Worm (Caenorhabditis elegans) whole organism, L1 larva: ENCODE results near the gene dpr-1.

Experiments
- C16A3.4 ChIP-seq: fragments of 150-350 bp; optimal IDR thresholded peaks from 2 replicates; lab custom pipeline; 2014; ENCODE audit warnings: missing biosample characterization, missing genetic modification characterization
- C34B4.2 ChIP-seq: sonication (generic microtip); optimal IDR thresholded peaks from 2 replicates; lab custom pipeline; 2017; ENCODE audit warnings: mild to moderate bottlenecking, missing genetic modification characterization, missing compliant biosample characterization
- Y116A8C.19 ChIP-seq: sonication (generic microtip); optimal IDR thresholded peaks from 2 replicates; lab custom pipeline; 2016; ENCODE audit warnings: missing compliant biosample characterization, missing genetic modification characterization, borderline replicate concordance
- alr-1 ChIP-seq: fragments of 200-800 bp; sonication (Bioruptor generic); optimal IDR thresholded peaks from 2 replicates; lab custom pipeline; 2018; ENCODE audit warnings: borderline replicate concordance, mild to moderate bottlenecking, missing genetic modification characterization, missing compliant biosample characterization
- blmp-1 ChIP-seq: fragments of 150-350 bp; optimal IDR thresholded peaks from 2 replicates; lab custom pipeline; 2014; ENCODE audit warnings: missing biosample characterization, missing genetic modification characterization
- ceh-63 ChIP-seq: fragments of 200-800 bp; sonication (Bioruptor generic); optimal IDR thresholded peaks from 2 replicates; lab custom pipeline; 2018; ENCODE audit warnings: mild to moderate bottlenecking, missing genetic modification characterization, missing compliant biosample characterization
- ceh-82 ChIP-seq, 3 experiments: fragments of 150-350 bp in 1 of 3; sonication (generic microtip) in 2 of 3; optimal IDR thresholded peaks; 2 replicates each; lab custom pipeline; 2014 to 2017; ENCODE audit warnings: missing biosample characterization in 3 of 3, missing genetic modification characterization in 3 of 3
- ceh-90 ChIP-seq: sonication (generic microtip); optimal IDR thresholded peaks from 2 replicates; lab custom pipeline; 2016; ENCODE audit warnings: missing genetic modification characterization, missing compliant biosample characterization
- dpl-1 ChIP-seq, 3 experiments: fragments of 150-350 bp in 2 of 3; sonication (generic microtip) in 1 of 3; optimal IDR thresholded peaks; 2 replicates each; lab custom pipeline; 2014 to 2017; ENCODE audit warnings: missing biosample characterization in 3 of 3, missing genetic modification characterization in 3 of 3, missing genetic modification reagents in 3 of 3
- efl-1 ChIP-seq, 4 experiments: fragments of 150-350 bp; optimal IDR thresholded peaks in 3 of 4; peaks in 1 of 4; 1 replicate in 1 of 4; 2 replicates in 3 of 4; lab custom pipeline; 2014; ENCODE audit warnings: missing biosample characterization in 2 of 4, missing genetic modification characterization in 2 of 4, missing genetic modification reagents in 2 of 4
- egl-13 ChIP-seq: sonication (generic microtip); optimal IDR thresholded peaks from 2 replicates; lab custom pipeline; 2016; ENCODE audit warnings: missing genotype, missing genetic modification reagents, missing genetic modification characterization, missing compliant biosample characterization
- elt-2 ChIP-seq: sonication (generic microtip); optimal IDR thresholded peaks from 2 replicates; lab custom pipeline; 2016; ENCODE audit warnings: missing genetic modification characterization, mild to moderate bottlenecking, inconsistent platforms, missing compliant biosample characterization, missing genetic modification reagents
- ets-5 ChIP-seq: fragments of 200-800 bp; sonication (Bioruptor generic); IDR thresholded peaks from 2 replicates; pipeline ENCODE4 v1.3.6; 2022; ENCODE audit warnings: missing genetic modification characterization, missing compliant biosample characterization
- fkh-8 ChIP-seq: sonication (generic microtip); optimal IDR thresholded peaks from 2 replicates; lab custom pipeline; 2016; ENCODE audit warnings: mild to moderate bottlenecking, missing genetic modification characterization, missing compliant biosample characterization
- grh-1 ChIP-seq: fragments of 200-800 bp; sonication (Bioruptor generic); IDR thresholded peaks from 2 replicates; pipeline ENCODE4 v1.3.6; 2022; ENCODE audit warnings: missing genetic modification reagents, missing genetic modification characterization, missing compliant biosample characterization
- hlh-4 ChIP-seq: sonication (generic microtip); optimal IDR thresholded peaks from 2 replicates; lab custom pipeline; 2016; ENCODE audit warnings: mild to moderate bottlenecking, missing genetic modification characterization, missing compliant biosample characterization
- jun-1 ChIP-seq: fragments of 150-350 bp; optimal IDR thresholded peaks from 2 replicates; lab custom pipeline; 2014; ENCODE audit warnings: missing biosample characterization, missing genetic modification reagents, missing genetic modification characterization
- lin-14 ChIP-seq: fragments of 200-800 bp; sonication (Bioruptor generic); optimal IDR thresholded peaks from 2 replicates; lab custom pipeline; 2018; ENCODE audit warnings: mild to moderate bottlenecking, missing genetic modification characterization, moderate library complexity, missing compliant biosample characterization
- lin-39 ChIP-seq: fragments of 150-350 bp; optimal IDR thresholded peaks from 2 replicates; lab custom pipeline; 2014; ENCODE audit warnings: missing biosample characterization, missing genetic modification reagents, missing genetic modification characterization
- lir-3 ChIP-seq: sonication (generic microtip); optimal IDR thresholded peaks from 2 replicates; lab custom pipeline; 2016; ENCODE audit warnings: mild to moderate bottlenecking, missing genetic modification characterization, moderate library complexity, missing compliant biosample characterization; ENCODE audit not compliant: poor library complexity
- lsy-2 ChIP-seq, 2 experiments: fragments of 150-350 bp; optimal IDR thresholded peaks; 2 replicates each; lab custom pipeline; 2014; ENCODE audit warnings: missing biosample characterization in 2 of 2, missing genetic modification characterization in 2 of 2
- mab-9 ChIP-seq: fragments of 200-800 bp; sonication (Bioruptor generic); IDR thresholded peaks from 2 replicates; pipeline ENCODE4 v1.3.6; 2022; ENCODE audit warnings: missing genetic modification reagents, missing genetic modification characterization, missing compliant biosample characterization
- mef-2 ChIP-seq: fragments of 150-350 bp; optimal IDR thresholded peaks from 2 replicates; lab custom pipeline; 2014; ENCODE audit warnings: missing biosample characterization, missing genetic modification characterization
- mep-1 ChIP-seq: fragments of 150-350 bp; optimal IDR thresholded peaks from 2 replicates; lab custom pipeline; 2014; ENCODE audit warnings: missing biosample characterization, missing genetic modification characterization
- nhr-12 ChIP-seq: sonication (generic microtip); optimal IDR thresholded peaks from 2 replicates; lab custom pipeline; 2017; ENCODE audit warnings: missing biosample characterization, missing genetic modification characterization
- nhr-19 ChIP-seq: fragments of 200-800 bp; sonication (Bioruptor generic); conservative IDR thresholded peaks from 2 replicates; pipeline ENCODE4 v1.3.6; 2022; ENCODE audit warnings: missing genetic modification characterization, missing compliant biosample characterization
- nhr-20 ChIP-seq: sonication (generic microtip); optimal IDR thresholded peaks from 2 replicates; lab custom pipeline; 2016; ENCODE audit warnings: mild to moderate bottlenecking, missing genetic modification characterization, missing compliant biosample characterization
- nhr-28 ChIP-seq: fragments of 150-350 bp; optimal IDR thresholded peaks from 2 replicates; lab custom pipeline; 2014; ENCODE audit warnings: missing biosample characterization, missing genetic modification characterization
- nhr-47 ChIP-seq: sonication (generic microtip); optimal IDR thresholded peaks from 2 replicates; lab custom pipeline; 2016; ENCODE audit warnings: mild to moderate bottlenecking, missing genetic modification characterization, moderate library complexity, missing compliant biosample characterization
- nhr-77 ChIP-seq: fragments of 150-350 bp; optimal IDR thresholded peaks from 2 replicates; lab custom pipeline; 2014; ENCODE audit warnings: missing biosample characterization, missing genetic modification characterization
- nhr-84 ChIP-seq: sonication (generic microtip); optimal IDR thresholded peaks from 2 replicates; lab custom pipeline; 2017; ENCODE audit warnings: missing biosample characterization, missing genetic modification characterization
- nhr-90 ChIP-seq: sonication (generic microtip); optimal IDR thresholded peaks from 2 replicates; lab custom pipeline; 2016; ENCODE audit warnings: mild to moderate bottlenecking, missing genetic modification characterization, missing compliant biosample characterization; ENCODE audit not compliant: poor library complexity
- pax-3 ChIP-seq: fragments of 200-800 bp; sonication (Bioruptor generic); optimal IDR thresholded peaks from 2 replicates; lab custom pipeline; 2018; ENCODE audit warnings: mild to moderate bottlenecking, missing genetic modification characterization, moderate library complexity, missing compliant biosample characterization
- pqm-1 ChIP-seq: sonication (generic microtip); optimal IDR thresholded peaks from 3 replicates; lab custom pipeline; 2017; ENCODE audit warnings: missing biosample characterization, missing genetic modification characterization
- snpc-4 ChIP-seq: fragments of 150-350 bp; optimal IDR thresholded peaks from 2 replicates; lab custom pipeline; 2014; ENCODE audit warnings: missing biosample characterization, missing genetic modification characterization
- snu-23 ChIP-seq: sonication (generic microtip); optimal IDR thresholded peaks from 2 replicates; lab custom pipeline; 2016; ENCODE audit warnings: missing genetic modification characterization, missing compliant biosample characterization
- sptf-1 ChIP-seq: fragments of 150-350 bp; optimal IDR thresholded peaks from 2 replicates; lab custom pipeline; 2014; ENCODE audit warnings: missing biosample characterization, missing genetic modification characterization
- swsn-7 ChIP-seq: sonication (generic microtip); optimal IDR thresholded peaks from 2 replicates; lab custom pipeline; 2016; ENCODE audit warnings: missing genetic modification characterization, missing compliant biosample characterization
- tbx-2 ChIP-seq: sonication (generic microtip); optimal IDR thresholded peaks from 2 replicates; lab custom pipeline; 2016; ENCODE audit warnings: missing genetic modification characterization, missing compliant biosample characterization
- unc-62 ChIP-seq: fragments of 150-350 bp; optimal IDR thresholded peaks from 2 replicates; lab custom pipeline; 2014; ENCODE audit warnings: missing biosample characterization, missing genetic modification reagents, missing genetic modification characterization
- unc-86 ChIP-seq: sonication (generic microtip); optimal IDR thresholded peaks from 2 replicates; lab custom pipeline; 2016; ENCODE audit warnings: missing genetic modification characterization, missing compliant biosample characterization
- unc-98 ChIP-seq: fragments of 200-800 bp; sonication (Bioruptor generic); IDR thresholded peaks from 2 replicates; pipeline ENCODE4 v1.3.6; 2022; ENCODE audit warnings: missing genetic modification characterization, missing compliant biosample characterization
- vab-15 ChIP-seq: sonication (generic microtip); optimal IDR thresholded peaks from 2 replicates; lab custom pipeline; 2017; ENCODE audit warnings: missing genotype, mild to moderate bottlenecking, missing genetic modification characterization, missing compliant biosample characterization
- xbp-1 ChIP-seq: sonication (generic microtip); optimal IDR thresholded peaks from 2 replicates; lab custom pipeline; 2016; ENCODE audit warnings: missing genetic modification characterization, missing compliant biosample characterization
- zag-1 ChIP-seq: fragments of 150-350 bp; optimal IDR thresholded peaks from 2 replicates; lab custom pipeline; 2014; ENCODE audit warnings: missing biosample characterization, missing genetic modification characterization

Gene dpr-1

DNA sequence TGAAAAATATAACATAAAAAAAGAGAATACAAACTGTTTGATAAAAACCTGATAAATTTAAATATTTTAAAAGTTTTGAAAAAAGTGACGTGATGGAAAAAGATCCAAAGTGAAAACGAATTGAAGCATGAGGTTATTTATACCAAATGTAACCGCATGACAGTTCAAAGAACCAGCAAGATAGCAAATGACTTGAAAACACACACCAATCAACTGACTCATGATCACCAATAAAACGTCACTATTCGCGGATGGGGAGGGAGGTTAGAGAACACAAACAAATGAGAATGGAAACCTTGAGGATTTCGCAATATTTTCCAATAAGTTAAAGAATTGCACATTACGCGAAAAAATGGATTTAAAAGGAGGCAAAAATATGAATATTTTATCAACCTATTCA lies 32.6 kb downstream of the dpr-1 start, which contains the start of gene C06B3.7 (continued):
- no peak for TF ChIP-seq grh-1 (GFP tag; lab: Robert Waterston, UW)
- TF ChIP-seq xbp-1, result peak; percentile 89
- TF ChIP-seq fkh-8 (tag; lab: Kevin White, UChicago), result peak; percentile 90
- peak; percentile 90 for TF ChIP-seq snu-23 (GFP tag; lab: Kevin White, UChicago)
- no peak for TF ChIP-seq nhr-28 (tag; lab: Kevin White, UChicago)
- TF ChIP-seq ceh-63 (GFP tag; lab: Kevin White, UChicago), result no peak
- TF ChIP-seq egl-13 (tag; lab: Kevin White, UChicago), result no peak
- TF ChIP-seq lsy-2 (tag; optimal IDR thresholded peaks at IDR 0.05; lab: Kevin White, UChicago), result peak; percentile 74 to 85
- TF ChIP-seq elt-2 (tag; lab: Kevin White, UChicago), result peak; percentile 85
- TF ChIP-seq jun-1 (tag; lab: Kevin White, UChicago), result peak; percentile 73
- TF ChIP-seq nhr-19, result peak; percentile 96
- TF ChIP-seq blmp-1 (tag; lab: Kevin White, UChicago), result peak; percentile 89
- TF ChIP-seq pqm-1 (tag; lab: Kevin White, UChicago), result peak; percentile 46
- TF ChIP-seq vab-15, result peak; percentile 100
- peak; percentile 64 for TF ChIP-seq mef-2 (tag; lab: Kevin White, UChicago)
- TF ChIP-seq mab-9 (GFP tag; lab: Robert Waterston, UW), result no peak
- TF ChIP-seq zag-1 (tag; lab: Kevin White, UChicago), result no peak
- peak; percentile 75 for TF ChIP-seq tbx-2
- peak in 2 of 3 experiments; percentile 40 to 52 for TF ChIP-seq ceh-82 (tag; optimal IDR thresholded peaks at IDR 0.05; lab: Kevin White, UChicago)
- no peak for TF ChIP-seq unc-86 (tag; lab: Kevin White, UChicago)
- no peak for TF ChIP-seq unc-98 (GFP tag; lab: Robert Waterston, UW)
- TF ChIP-seq Y116A8C.19 (tag; lab: Kevin White, UChicago), result no peak
- TF ChIP-seq sptf-1 (tag; lab: Kevin White, UChicago), result no peak
- TF ChIP-seq nhr-12 (tag; lab: Kevin White, UChicago), result no peak
- no peak for TF ChIP-seq ets-5
- no peak for TF ChIP-seq C34B4.2 (tag; lab: Kevin White, UChicago)
- peak; percentile 45 to 54 (median 52) for TF ChIP-seq dpl-1 (GFP tag; optimal IDR thresholded peaks at IDR 0.05; lab: Kevin White, UChicago)
- TF ChIP-seq nhr-20, result peak; percentile 94
- peak; percentile 44 for TF ChIP-seq snpc-4 (tag; lab: Kevin White, UChicago)
- peak; percentile 59 for TF ChIP-seq lir-3 (tag; lab: Kevin White, UChicago)
- no peak for TF ChIP-seq nhr-84 (tag; lab: Kevin White, UChicago)
- TF ChIP-seq nhr-47, result peak; percentile 83
- TF ChIP-seq nhr-90, result peak; percentile 83
- peak; percentile 88 for TF ChIP-seq mep-1 (tag; lab: Kevin White, UChicago)
- TF ChIP-seq efl-1 (optimal IDR thresholded peaks at IDR 0.05; lab: Kevin White, UChicago), result peak; percentile 36 to 54
- peak; percentile 26 to 87 for TF ChIP-seq efl-1 (GFP tag; optimal IDR thresholded peaks at IDR 0.05 in 1 of 2; lab: Kevin White, UChicago)
- TF ChIP-seq lin-39 (tag; lab: Kevin White, UChicago), result peak; percentile 34
- TF ChIP-seq alr-1, result no peak
- no peak for TF ChIP-seq nhr-77
- TF ChIP-seq C16A3.4 (tag; lab: Kevin White, UChicago), result peak; percentile 90
- TF ChIP-seq pax-3 (tag; lab: Kevin White, UChicago), result peak; percentile 82
- peak; percentile 26 for TF ChIP-seq ceh-90 (tag; lab: Kevin White, UChicago)
- no peak for TF ChIP-seq unc-62 (GFP tag; lab: Kevin White, UChicago)
- TF ChIP-seq lin-14 (GFP tag; lab: Kevin White, UChicago), result peak; percentile 95
- TF ChIP-seq swsn-7 (tag; lab: Kevin White, UChicago), result peak; percentile 66
- TF ChIP-seq hlh-4 (tag; lab: Kevin White, UChicago), result no peak
